Worm (Caenorhabditis elegans): ENCODE results near the gene clp-6.

Gene clp-6

DNA sequence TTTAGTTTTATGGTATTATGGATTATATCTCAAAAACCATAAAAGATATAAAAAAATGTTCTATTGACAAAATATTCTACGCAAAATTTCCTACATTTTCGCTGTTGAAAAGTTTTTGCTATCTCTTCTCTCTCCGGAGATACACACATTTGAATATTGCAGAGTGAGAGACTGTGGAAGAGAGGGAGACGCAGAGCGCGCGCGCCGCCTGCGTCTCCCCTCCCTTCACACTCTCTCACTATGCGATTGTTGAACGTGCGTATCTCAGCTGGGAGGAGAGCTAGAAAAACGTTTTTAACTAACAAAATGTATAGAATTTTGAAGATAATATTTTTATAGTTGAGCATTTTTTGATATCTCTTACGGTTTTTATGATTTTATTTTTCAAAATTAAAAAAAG, 34.3 kb upstream of the clp-6 start:
- TF ChIP-seq unc-120 (tag; optimal IDR thresholded peaks at IDR 0.05; ENCODE audit: poor library complexity, severe bottlenecking) (no peak), ceh-83 (GFP tag; optimal IDR thresholded peaks at IDR 0.05) (no peak), sem-2 (GFP tag; optimal IDR thresholded peaks at IDR 0.05) (no peak), sptf-1 (tag; optimal IDR thresholded peaks at IDR 0.05) (no peak), elt-1 (tag; optimal IDR thresholded peaks at IDR 0.05; ENCODE audit: borderline replicate concordance, insufficient read depth) (no peak), pha-4 (tag; optimal IDR thresholded peaks at IDR 0.05) (no peak), lsy-2 (tag; optimal IDR thresholded peaks at IDR 0.05) (no peak), blmp-1 (tag; optimal IDR thresholded peaks at IDR 0.05) (no peak), flh-1 (GFP tag; optimal IDR thresholded peaks at IDR 0.05) (no peak), unc-62 (GFP tag; optimal IDR thresholded peaks at IDR 0.05) (no peak), ceh-43 (GFP tag; optimal IDR thresholded peaks at IDR 0.05) (no peak), nhr-76 (tag; optimal IDR thresholded peaks at IDR 0.05) (no peak)

ce11 chrIV:1465462-1465861, 30.6 kb upstream of the clp-6 start:
- TF ChIP-seq sptf-1 (tag; optimal IDR thresholded peaks at IDR 0.05), result no peak
- no peak for TF ChIP-seq flh-1 (GFP tag; optimal IDR thresholded peaks at IDR 0.05)
- no peak for TF ChIP-seq elt-1 (tag; optimal IDR thresholded peaks at IDR 0.05; ENCODE audit: borderline replicate concordance, insufficient read depth)
- no peak for TF ChIP-seq mep-1 (tag; optimal IDR thresholded peaks at IDR 0.05)

DNA sequence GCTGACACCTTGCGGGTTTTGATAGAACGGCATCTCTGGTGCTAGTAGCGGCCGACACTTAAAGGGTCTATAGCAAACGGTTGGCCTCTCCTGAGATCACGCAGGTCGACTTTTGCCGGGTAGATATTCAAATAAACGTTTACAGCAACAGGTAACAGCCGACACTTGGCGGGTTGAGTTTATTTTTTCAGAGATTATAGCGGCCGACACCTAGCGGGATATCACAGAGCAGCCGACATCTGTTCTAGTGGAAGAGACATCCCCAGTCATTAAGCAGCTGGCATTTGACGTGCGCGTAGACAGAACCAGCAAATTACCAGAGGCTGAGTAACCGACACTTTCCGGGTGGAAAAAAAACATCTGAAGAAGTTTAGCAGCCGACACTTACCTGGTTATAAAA, 26.6 kb upstream of the clp-6 start:
- TF ChIP-seq sptf-1 (tag; optimal IDR thresholded peaks at IDR 0.05) (no peak), ces-1 (GFP tag; optimal IDR thresholded peaks at IDR 0.05) (no peak), unc-62 (GFP tag; optimal IDR thresholded peaks at IDR 0.05) (no peak), lin-32 (GFP tag; optimal IDR thresholded peaks at IDR 0.05) (no peak), zip-8 (tag; optimal IDR thresholded peaks at IDR 0.05) (no peak)

DNA sequence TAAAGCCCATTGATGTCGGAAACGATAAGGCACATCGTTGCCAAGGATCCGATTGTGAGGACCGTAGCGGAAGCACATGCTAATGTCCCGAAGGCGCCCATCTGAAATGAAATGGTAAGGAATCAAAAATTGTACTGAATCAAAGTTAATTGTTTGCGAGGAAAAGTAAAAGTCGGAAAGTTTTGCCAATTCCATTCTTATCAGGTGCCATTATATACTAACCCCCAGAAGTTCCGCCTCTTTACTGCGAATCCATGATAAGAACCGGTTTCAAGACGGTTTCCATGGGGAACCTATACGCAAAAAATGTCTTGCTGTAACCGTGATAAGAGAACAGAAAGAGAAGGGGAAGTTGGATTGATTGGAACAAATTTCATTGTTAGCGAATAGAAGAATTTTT, 25.8 kb upstream of the clp-6 start, which contains the start of gene col-106:
TSS of gene col-106 (minus strand) at position 101 of the 400 bp plus-strand sequence.
- TF ChIP-seq zip-8 (tag; optimal IDR thresholded peaks at IDR 0.05) (no peak), blmp-1 (tag; optimal IDR thresholded peaks at IDR 0.05) (no peak), lsy-2 (tag; optimal IDR thresholded peaks at IDR 0.05) (no peak), pha-4 (tag; optimal IDR thresholded peaks at IDR 0.05) (no peak), elt-1 (tag; optimal IDR thresholded peaks at IDR 0.05; ENCODE audit: borderline replicate concordance, insufficient read depth) (no peak), ceh-83 (GFP tag; optimal IDR thresholded peaks at IDR 0.05) (no peak), nhr-2 (tag; optimal IDR thresholded peaks at IDR 0.05) (no peak), elt-3 (tag; optimal IDR thresholded peaks at IDR 0.05) (no peak), nhr-237 (tag; optimal IDR thresholded peaks at IDR 0.05) (no peak), ceh-39 (tag; optimal IDR thresholded peaks at IDR 0.05) (no peak), mls-2 (tag; optimal IDR thresholded peaks at IDR 0.05) (no peak), bed-3 (GFP tag; optimal IDR thresholded peaks at IDR 0.05) (no peak)

ce11 chrIV:1459826-1460489, 25.1 kb upstream of the clp-6 start:
- no peak for TF ChIP-seq nhr-76 (tag; optimal IDR thresholded peaks at IDR 0.05)
- TF ChIP-seq zip-8 (tag; optimal IDR thresholded peaks at IDR 0.05), result no peak
- TF ChIP-seq mep-1 (tag; optimal IDR thresholded peaks at IDR 0.05), result no peak
- no peak for TF ChIP-seq ztf-11 (tag; optimal IDR thresholded peaks at IDR 0.05)
- no peak for TF ChIP-seq sptf-1 (tag; optimal IDR thresholded peaks at IDR 0.05)
- no peak for TF ChIP-seq unc-120 (tag; optimal IDR thresholded peaks at IDR 0.05; ENCODE audit: poor library complexity, severe bottlenecking)
- no peak for TF ChIP-seq nhr-28 (tag; optimal IDR thresholded peaks at IDR 0.05)

- TF ChIP-seq nhr-28 (tag; optimal IDR thresholded peaks at IDR 0.05) (no peak), elt-1 (tag; optimal IDR thresholded peaks at IDR 0.05; ENCODE audit: borderline replicate concordance, insufficient read depth) (no peak), lin-32 (GFP tag; optimal IDR thresholded peaks at IDR 0.05) (no peak), ztf-11 (tag; optimal IDR thresholded peaks at IDR 0.05) (no peak), ceh-43 (GFP tag; optimal IDR thresholded peaks at IDR 0.05) (no peak), flh-1 (GFP tag; optimal IDR thresholded peaks at IDR 0.05) (no peak), mab-5 (tag; optimal IDR thresholded peaks at IDR 0.05) (no peak), mep-1 (tag; optimal IDR thresholded peaks at IDR 0.05) (no peak), tbx-8 (GFP tag; optimal IDR thresholded peaks at IDR 0.05) (no peak), lin-13 (tag; optimal IDR thresholded peaks at IDR 0.05) (no peak), ham-2 (GFP tag; optimal IDR thresholded peaks at IDR 0.05) (no peak), zip-8 (tag; optimal IDR thresholded peaks at IDR 0.05) (no peak), elt-3 (tag; optimal IDR thresholded peaks at IDR 0.05) (no peak), unc-39 (tag; optimal IDR thresholded peaks at IDR 0.05) (no peak), nhr-237 (tag; optimal IDR thresholded peaks at IDR 0.05) (no peak), nhr-76 (tag; optimal IDR thresholded peaks at IDR 0.05) (no peak), sem-2 (GFP tag; optimal IDR thresholded peaks at IDR 0.05) (no peak), sptf-1 (tag; optimal IDR thresholded peaks at IDR 0.05) (no peak)
Observed at ce11 chrIV:1459419-1459818, 24.6 kb upstream of the clp-6 start.

Data from whole organism, mixed stage, embryonic.